Worm (Caenorhabditis elegans) whole organism, L3 larva: ENCODE measurements around the gene grl-23.

Source experiments
- R02D3.7 ChIP-seq: fragments of 150-350 bp; optimal IDR thresholded peaks from 2 replicates; lab custom pipeline; 2014; ENCODE audit warnings: missing biosample characterization, missing genetic modification characterization
- ZK546.5 ChIP-seq: sonication (generic microtip); optimal IDR thresholded peaks from 2 replicates; lab custom pipeline; 2017; ENCODE audit warnings: missing biosample characterization, missing genetic modification characterization
- aly-2 ChIP-seq: fragments of 150-350 bp; optimal IDR thresholded peaks from 2 replicates; lab custom pipeline; 2014; ENCODE audit warnings: missing biosample characterization, missing genetic modification characterization
- ama-1 ChIP-seq: fragments of 150-350 bp; optimal IDR thresholded peaks from 2 replicates; lab custom pipeline; 2018
- ceh-16 ChIP-seq: sonication (generic microtip); optimal IDR thresholded peaks from 2 replicates; lab custom pipeline; 2017; ENCODE audit warnings: missing biosample characterization, missing genetic modification characterization
- ceh-28 ChIP-seq: fragments of 150-350 bp; optimal IDR thresholded peaks from 2 replicates; lab custom pipeline; 2014; ENCODE audit warnings: missing biosample characterization, missing genetic modification reagents, missing genetic modification characterization
- ceh-9 ChIP-seq: sonication (generic microtip); optimal IDR thresholded peaks from 2 replicates; lab custom pipeline; 2018; ENCODE audit warnings: missing biosample characterization, missing genetic modification characterization
- daf-12 ChIP-seq: fragments of 150-350 bp; optimal IDR thresholded peaks from 2 replicates; lab custom pipeline; 2014; ENCODE audit warnings: missing biosample characterization, missing genetic modification reagents, missing genetic modification characterization
- egl-27 ChIP-seq: sonication (generic microtip); optimal IDR thresholded peaks from 4 replicates; lab custom pipeline; 2017; ENCODE audit warnings: missing biosample characterization, missing genetic modification reagents, missing genetic modification characterization
- elt-1 ChIP-seq: fragments of 150-350 bp; optimal IDR thresholded peaks from 2 replicates; lab custom pipeline; 2014; ENCODE audit warnings: missing biosample characterization, missing genetic modification characterization
- elt-3 ChIP-seq, 3 experiments: fragments of 150-350 bp in 1 of 3; sonication (generic microtip) in 2 of 3; optimal IDR thresholded peaks; 2 replicates in 2 of 3; 4 replicates in 1 of 3; lab custom pipeline; 2014 to 2017; ENCODE audit warnings: missing biosample characterization in 3 of 3, missing genetic modification characterization in 3 of 3
- eor-1 ChIP-seq, 2 experiments: fragments of 150-350 bp; optimal IDR thresholded peaks; 2 replicates each; lab custom pipeline; 2014 to 2018; ENCODE audit warnings: missing biosample characterization in 2 of 2, missing genetic modification characterization in 2 of 2
- fkh-10 ChIP-seq: sonication (generic microtip); optimal IDR thresholded peaks from 2 replicates; lab custom pipeline; 2017; ENCODE audit warnings: missing biosample characterization, missing genetic modification reagents, missing genetic modification characterization
- fkh-2 ChIP-seq: fragments of 150-350 bp; optimal IDR thresholded peaks from 2 replicates; lab custom pipeline; 2014; ENCODE audit warnings: missing biosample characterization, missing genetic modification reagents, missing genetic modification characterization
- fos-1 ChIP-seq: fragments of 150-350 bp; optimal IDR thresholded peaks from 2 replicates; lab custom pipeline; 2014; ENCODE audit warnings: missing biosample characterization, missing genetic modification characterization
- lin-15B ChIP-seq: fragments of 150-350 bp; optimal IDR thresholded peaks from 2 replicates; lab custom pipeline; 2014; ENCODE audit warnings: missing biosample characterization, missing genetic modification characterization
- lin-39 ChIP-seq: fragments of 150-350 bp; optimal IDR thresholded peaks from 2 replicates; lab custom pipeline; 2018; ENCODE audit warnings: missing biosample characterization, missing genetic modification reagents, missing genetic modification characterization
- lsy-12 ChIP-seq: sonication (generic microtip); optimal IDR thresholded peaks from 2 replicates; lab custom pipeline; 2016; ENCODE audit warnings: mild to moderate bottlenecking, missing genetic modification characterization, missing compliant biosample characterization
- nfya-1 ChIP-seq: sonication (generic microtip); optimal IDR thresholded peaks from 2 replicates; lab custom pipeline; 2017; ENCODE audit warnings: missing genetic modification characterization, mild to moderate bottlenecking, missing compliant biosample characterization, antibody characterized with exemption, moderate library complexity; ENCODE audit not compliant: insufficient read depth
- nhr-12 ChIP-seq: fragments of 150-350 bp; optimal IDR thresholded peaks from 2 replicates; lab custom pipeline; 2014; ENCODE audit warnings: missing biosample characterization, missing genetic modification characterization
- nhr-23 ChIP-seq: fragments of 150-350 bp; optimal IDR thresholded peaks from 2 replicates; lab custom pipeline; 2014; ENCODE audit warnings: missing biosample characterization, missing genetic modification reagents, missing genetic modification characterization
- nhr-237 ChIP-seq: fragments of 150-350 bp; optimal IDR thresholded peaks from 2 replicates; lab custom pipeline; 2014; ENCODE audit warnings: missing biosample characterization, missing genetic modification characterization
- nhr-25 ChIP-seq: sonication (generic microtip); optimal IDR thresholded peaks from 2 replicates; lab custom pipeline; 2017; ENCODE audit warnings: missing biosample characterization, missing genetic modification characterization
- nhr-28 ChIP-seq: fragments of 150-350 bp; optimal IDR thresholded peaks from 2 replicates; lab custom pipeline; 2014; ENCODE audit warnings: missing biosample characterization, missing genetic modification characterization
- nhr-43 ChIP-seq: sonication (generic microtip); optimal IDR thresholded peaks from 2 replicates; lab custom pipeline; 2016; ENCODE audit warnings: mild to moderate bottlenecking, missing genetic modification characterization, missing compliant biosample characterization; ENCODE audit not compliant: poor library complexity, severe bottlenecking
- nhr-76 ChIP-seq: fragments of 150-350 bp; sonication (generic microtip); optimal IDR thresholded peaks from 5 replicates; lab custom pipeline; 2014; ENCODE audit warnings: missing biosample characterization, missing genetic modification characterization
- nhr-77 ChIP-seq: fragments of 150-350 bp; optimal IDR thresholded peaks from 2 replicates; lab custom pipeline; 2014; ENCODE audit warnings: missing biosample characterization, missing genetic modification characterization
- pqm-1 ChIP-seq: fragments of 150-350 bp; optimal IDR thresholded peaks from 2 replicates; lab custom pipeline; 2017; ENCODE audit warnings: missing biosample characterization, missing genetic modification characterization, inconsistent platforms
- skn-1 ChIP-seq: fragments of 150-350 bp; optimal IDR thresholded peaks from 2 replicates; lab custom pipeline; 2014; ENCODE audit warnings: missing biosample characterization, missing genetic modification characterization
- tbx-2 ChIP-seq: sonication (generic microtip); optimal IDR thresholded peaks from 2 replicates; lab custom pipeline; 2016; ENCODE audit warnings: mild to moderate bottlenecking, missing genetic modification characterization, missing compliant biosample characterization
- unc-39 ChIP-seq: sonication (generic microtip); optimal IDR thresholded peaks from 4 replicates; lab custom pipeline; 2017; ENCODE audit warnings: missing biosample characterization, missing genetic modification characterization
- unc-62 ChIP-seq: fragments of 150-350 bp; sonication (generic microtip); optimal IDR thresholded peaks from 4 replicates; lab custom pipeline; 2014; ENCODE audit warnings: missing biosample characterization, missing genetic modification reagents, missing genetic modification characterization
- ztf-11 ChIP-seq: fragments of 150-350 bp; optimal IDR thresholded peaks from 2 replicates; lab custom pipeline; 2014; ENCODE audit warnings: missing biosample characterization, missing genetic modification characterization
- ztf-4 ChIP-seq: fragments of 150-350 bp; optimal IDR thresholded peaks from 2 replicates; lab custom pipeline; 2014; ENCODE audit warnings: missing biosample characterization, missing genetic modification characterization

The grl-23 gene

DNA sequence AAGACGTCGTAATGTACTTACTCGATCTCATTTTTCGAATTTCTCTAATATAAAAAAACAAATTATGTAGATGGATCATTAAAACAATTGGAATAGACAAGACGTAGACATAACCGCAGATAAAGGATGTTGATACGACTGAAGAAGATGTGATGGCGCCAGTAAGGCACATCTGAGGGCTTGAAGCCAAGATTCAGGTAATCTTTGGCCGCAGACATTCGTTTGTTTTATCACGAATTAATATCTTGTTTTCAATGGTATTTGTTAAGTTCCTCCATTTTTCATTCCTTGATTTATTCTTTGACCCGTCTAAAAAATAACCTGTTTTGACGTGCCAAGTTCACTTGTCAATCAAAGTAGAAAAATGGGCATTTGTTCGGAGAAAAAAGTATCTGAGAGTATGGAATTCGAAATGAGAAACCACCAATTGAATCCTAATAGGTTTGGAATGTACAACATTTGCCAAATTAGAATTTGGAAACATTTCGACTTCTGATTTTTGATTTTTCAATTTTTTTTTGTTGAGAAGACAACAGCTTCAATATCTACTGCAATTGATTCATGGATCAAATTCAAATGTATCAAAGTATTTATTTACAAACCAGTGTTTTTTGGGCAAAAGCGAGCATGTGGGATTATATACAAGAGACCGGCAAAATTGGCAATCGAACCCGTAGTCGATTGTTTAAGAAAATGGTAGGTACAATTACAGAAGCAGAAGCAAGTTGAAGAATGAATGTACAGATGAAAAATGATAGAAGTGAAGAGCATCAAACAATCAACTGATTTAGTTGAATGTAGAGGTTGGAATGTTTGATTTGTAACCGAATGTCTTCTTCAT is 24.8 kb downstream of the grl-23 start:
- TF ChIP-seq nhr-23 (tag; lab: Kevin White, UChicago) = no peak
- peak; percentile 3 for TF ChIP-seq tbx-2 (tag; lab: Kevin White, UChicago)
- peak; percentile 43 for TF ChIP-seq nhr-25 (tag; lab: Kevin White, UChicago)
- peak; percentile 80 for TF ChIP-seq nhr-28 (tag; lab: Kevin White, UChicago)
- TF ChIP-seq elt-3 (tag; optimal IDR thresholded peaks at IDR 0.05; lab: Kevin White, UChicago) = peak in 1 of 3 experiments; percentile 62
- TF ChIP-seq nhr-76 (tag; lab: Kevin White, UChicago) = peak; percentile 58
- no peak for TF ChIP-seq fkh-2 (tag; lab: Kevin White, UChicago)
- TF ChIP-seq ama-1 (lab: Kevin White, UChicago) = peak; percentile 80
- no peak for TF ChIP-seq R02D3.7
- peak; percentile 66 for TF ChIP-seq nhr-43 (tag; lab: Kevin White, UChicago)
- peak; percentile 8 for TF ChIP-seq nfya-1 (tag; lab: Kevin White, UChicago)
- peak; percentile 10 for TF ChIP-seq unc-62
- TF ChIP-seq lin-15B = no peak

DNA sequence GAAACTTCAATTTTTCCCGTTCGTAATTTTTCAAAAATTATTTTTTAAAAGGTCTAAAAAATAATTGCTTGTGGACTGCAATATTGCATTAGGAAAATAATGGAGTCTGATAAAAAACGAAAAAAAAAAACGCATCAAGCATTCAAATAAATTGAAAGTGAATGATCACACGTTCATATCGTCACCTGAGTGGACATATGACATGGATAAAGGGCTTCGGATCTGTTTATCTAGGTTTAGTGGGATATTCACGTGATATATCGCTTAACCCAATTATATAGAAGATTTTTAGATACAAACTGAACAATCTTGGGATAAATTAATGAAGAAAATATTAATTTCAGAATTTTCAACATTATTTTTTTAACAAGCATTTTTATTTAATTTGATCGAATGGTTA is 25.9 kb downstream of the grl-23 start:
- TF ChIP-seq nfya-1 (tag; lab: Kevin White, UChicago) (no peak), fkh-10 (no peak), nhr-23 (tag; lab: Kevin White, UChicago) (peak; percentile 59), ceh-9 (no peak), ceh-28 (no peak), nhr-237 (tag; lab: Kevin White, UChicago) (no peak), nhr-43 (tag; lab: Kevin White, UChicago) (peak; percentile 29), nhr-12 (tag; lab: Kevin White, UChicago) (no peak), unc-39 (tag; lab: Kevin White, UChicago) (no peak), ztf-4 (no peak), unc-62 (no peak), elt-1 (tag; lab: Kevin White, UChicago) (no peak), egl-27 (tag; lab: Kevin White, UChicago) (no peak), eor-1 (tag; optimal IDR thresholded peaks at IDR 0.05; lab: Kevin White, UChicago) (no peak), aly-2 (tag; lab: Kevin White, UChicago) (no peak)

DNA sequence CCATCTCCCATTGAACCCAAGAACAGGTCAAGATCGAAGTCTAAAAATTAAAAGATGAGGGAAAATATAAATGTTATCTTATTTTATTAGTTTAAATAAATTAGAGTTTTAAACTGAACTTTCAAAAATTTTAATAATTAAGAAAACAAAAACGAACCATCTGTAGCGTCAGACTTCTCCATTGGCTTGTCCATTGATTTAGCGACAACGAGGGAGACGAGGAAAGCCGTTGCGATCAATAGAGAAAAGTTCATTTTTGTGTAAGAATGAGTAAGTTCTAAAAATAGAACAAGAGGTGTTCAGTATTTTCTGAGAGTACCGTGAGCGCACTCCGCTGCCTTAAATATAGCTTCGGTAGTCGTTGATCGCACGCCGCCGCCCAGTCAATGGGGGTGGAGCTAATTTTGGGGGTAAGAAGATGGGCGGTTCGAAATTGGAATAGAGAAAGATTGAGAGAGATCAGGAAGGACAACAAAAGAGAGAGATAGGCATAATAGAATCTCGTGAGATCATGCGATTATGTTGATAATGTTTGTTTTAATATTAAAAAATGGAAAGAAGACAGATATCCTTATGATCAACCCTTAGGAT is 26.6 kb downstream of the grl-23 start, which contains the start of gene F45D3.3:
TSS of gene F45D3.3 (minus strand) at position 350 of the 591 bp plus-strand sequence.
- TF ChIP-seq ama-1 (lab: Kevin White, UChicago) (peak; percentile 91), nhr-43 (tag; lab: Kevin White, UChicago) (peak; percentile 55), pqm-1 (tag; lab: Kevin White, UChicago) (no peak), nfya-1 (tag; lab: Kevin White, UChicago) (peak; percentile 31), lin-39 (tag; lab: Kevin White, UChicago) (no peak), aly-2 (tag; lab: Kevin White, UChicago) (no peak), nhr-23 (tag; lab: Kevin White, UChicago) (peak; percentile 80), nhr-25 (tag; lab: Kevin White, UChicago) (peak; percentile 35)

DNA sequence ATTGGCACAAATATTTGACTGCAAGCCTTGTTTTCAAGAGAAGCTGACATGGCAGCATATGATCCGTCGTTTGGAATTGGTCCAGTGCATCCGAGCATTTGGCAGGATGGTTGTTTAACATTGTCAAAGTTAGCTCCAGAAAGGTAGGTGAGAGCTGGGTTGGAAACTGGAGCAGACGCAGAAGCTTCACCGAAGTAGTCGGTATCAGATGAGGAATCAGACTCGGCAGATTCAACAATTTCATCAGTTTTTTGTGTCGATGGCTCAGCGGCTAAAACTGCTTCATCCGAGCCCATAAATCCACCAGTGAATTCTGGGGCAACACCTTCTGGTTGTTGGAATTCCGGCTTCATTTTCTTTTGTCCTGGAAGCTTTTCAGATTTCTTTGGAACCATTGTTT is 27.1 kb downstream of the grl-23 start:
- peak; percentile 36 for TF ChIP-seq nhr-25 (tag; lab: Kevin White, UChicago)
- TF ChIP-seq nhr-43 (tag; lab: Kevin White, UChicago) = peak; percentile 50
- TF ChIP-seq ama-1 (lab: Kevin White, UChicago) = peak; percentile 95
- TF ChIP-seq aly-2 (tag; lab: Kevin White, UChicago) = no peak

DNA sequence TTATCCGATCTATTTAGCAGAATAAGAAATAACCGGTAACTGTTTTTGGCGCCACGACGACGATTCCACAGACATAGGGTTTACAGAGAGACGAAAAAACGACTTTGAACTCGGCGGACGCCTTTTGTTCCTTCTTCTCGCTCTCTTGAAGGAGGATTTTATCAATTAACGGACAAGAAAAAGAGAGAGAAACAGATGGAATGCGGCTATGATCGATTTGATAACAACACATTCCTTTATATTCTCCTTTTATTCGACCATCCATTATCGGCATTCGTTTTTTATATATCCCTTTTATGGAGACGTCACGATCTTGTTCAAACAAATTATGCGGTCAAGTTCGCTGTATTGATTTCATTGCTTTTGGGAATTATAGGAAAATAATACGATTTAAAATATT is 27.9 kb downstream of the grl-23 start:
- TF ChIP-seq nhr-28 (tag; lab: Kevin White, UChicago) (peak; percentile 8), nhr-23 (tag; lab: Kevin White, UChicago) (peak; percentile 74), ztf-11 (tag; lab: Kevin White, UChicago) (no peak), lsy-12 (tag; lab: Kevin White, UChicago) (peak; percentile 66), ceh-16 (tag; lab: Kevin White, UChicago) (no peak), unc-62 (no peak), daf-12 (tag; lab: Kevin White, UChicago) (no peak), skn-1 (tag; lab: Kevin White, UChicago) (no peak), nhr-25 (tag; lab: Kevin White, UChicago) (peak; percentile 45), pqm-1 (tag; lab: Kevin White, UChicago) (no peak), fkh-10 (no peak), tbx-2 (tag; lab: Kevin White, UChicago) (peak; percentile 65), ZK546.5 (tag; lab: Kevin White, UChicago) (no peak), ama-1 (lab: Kevin White, UChicago) (peak; percentile 97), elt-3 (tag; optimal IDR thresholded peaks at IDR 0.05; lab: Kevin White, UChicago) (no peak), unc-39 (tag; lab: Kevin White, UChicago) (no peak), fos-1 (tag; lab: Kevin White, UChicago) (no peak), nhr-43 (tag; lab: Kevin White, UChicago) (peak; percentile 73), ceh-28 (peak; percentile 15), ztf-4 (peak; percentile 50), egl-27 (tag; lab: Kevin White, UChicago) (no peak), nhr-77 (tag; lab: Kevin White, UChicago) (no peak)
